Worm (Caenorhabditis elegans) whole organism, L2 larva: ENCODE results near the gene gck-4.

Experiments
- ama-1 ChIP-seq: fragments of 150-350 bp; optimal IDR thresholded peaks from 2 replicates; lab custom pipeline; 2018; ENCODE audit warnings: inconsistent platforms
- ceh-82 ChIP-seq: fragments of 150-350 bp; optimal IDR thresholded peaks from 2 replicates; lab custom pipeline; 2014; ENCODE audit warnings: missing biosample characterization, missing genetic modification characterization
- mdl-1 ChIP-seq, 2 experiments: fragments of 150-350 bp in 1 of 2; sonication (generic microtip) in 1 of 2; optimal IDR thresholded peaks; 2 replicates each; lab custom pipeline; 2017; ENCODE audit warnings: missing biosample characterization in 2 of 2, missing genetic modification characterization in 2 of 2
- nhr-11 ChIP-seq: fragments of 150-350 bp; optimal IDR thresholded peaks from 2 replicates; lab custom pipeline; 2014; ENCODE audit warnings: missing biosample characterization, missing genetic modification characterization
- nhr-129 ChIP-seq: fragments of 150-350 bp; optimal IDR thresholded peaks from 2 replicates; lab custom pipeline; 2014; ENCODE audit warnings: missing biosample characterization, missing genetic modification characterization
- nhr-237 ChIP-seq: fragments of 150-350 bp; optimal IDR thresholded peaks from 2 replicates; lab custom pipeline; 2014; ENCODE audit warnings: missing biosample characterization, missing genetic modification characterization
- snpc-4 ChIP-seq: fragments of 150-350 bp; optimal IDR thresholded peaks from 2 replicates; lab custom pipeline; 2014; ENCODE audit warnings: missing biosample characterization, missing genetic modification characterization
- zag-1 ChIP-seq: fragments of 150-350 bp; optimal IDR thresholded peaks from 2 replicates; lab custom pipeline; 2014; ENCODE audit warnings: missing biosample characterization, missing genetic modification characterization
- ztf-11 ChIP-seq: sonication (generic microtip); optimal IDR thresholded peaks from 2 replicates; lab custom pipeline; 2017; ENCODE audit warnings: missing biosample characterization, missing genetic modification characterization

ce11 chrX:13663641-13664633, 13.1 kb upstream of the gck-4 start, which contains the start of gene C04A11.5:
- TF ChIP-seq nhr-237 (no peak), ama-1 (lab: Kevin White, UChicago) (no peak), nhr-11 (tag; lab: Kevin White, UChicago) (no peak), mdl-1 (tag; optimal IDR thresholded peaks at IDR 0.05; lab: Kevin White, UChicago) (no peak), nhr-129 (tag; lab: Kevin White, UChicago) (peak; percentile 23), zag-1 (tag; lab: Kevin White, UChicago) (no peak), ztf-11 (no peak), ceh-82 (tag; lab: Kevin White, UChicago) (no peak), snpc-4 (tag; lab: Kevin White, UChicago) (no peak)
